Fruit fly (Drosophila melanogaster) whole organism, adult: Measurements from ENCODE around the gene Amnionless.

Experiments used
- CG11617 ChIP-seq: fragments of 200-800 bp; sonication (Bioruptor generic); optimal IDR thresholded peaks from 2 replicates; lab custom pipeline; 2017; ENCODE audit warnings: mild to moderate bottlenecking, missing biosample characterization, missing genetic modification reagents, missing genetic modification characterization
- CG12768 ChIP-seq: fragments of 200-800 bp; sonication (Bioruptor generic); optimal IDR thresholded peaks from 2 replicates; lab custom pipeline; 2017; ENCODE audit warnings: missing biosample characterization, missing genetic modification characterization, mild to moderate bottlenecking, moderate library complexity, missing genetic modification reagents
- CG14711 ChIP-seq: fragments of 200-800 bp; sonication (Bioruptor generic); optimal IDR thresholded peaks from 2 replicates; lab custom pipeline; 2018; ENCODE audit warnings: missing biosample characterization, mild to moderate bottlenecking, missing genetic modification characterization, moderate library complexity
- CG7101 ChIP-seq: fragments of 200-800 bp; sonication (Bioruptor generic); optimal IDR thresholded peaks from 2 replicates; lab custom pipeline; 2018; ENCODE audit warnings: missing biosample characterization, mild to moderate bottlenecking, missing genetic modification characterization, moderate library complexity
- Clk ChIP-seq: fragments of 200-800 bp; sonication (Bioruptor generic); optimal IDR thresholded peaks from 2 replicates; lab custom pipeline; 2017; ENCODE audit warnings: missing biosample characterization, missing genetic modification characterization
- Crg-1 ChIP-seq: fragments of 200-800 bp; sonication (Bioruptor generic); optimal IDR thresholded peaks from 2 replicates; lab custom pipeline; 2016; ENCODE audit warnings: missing biosample characterization, missing genetic modification characterization
- Hr96 ChIP-seq: fragments of 200-800 bp; sonication (Bioruptor generic); optimal IDR thresholded peaks from 2 replicates; lab custom pipeline; 2016; ENCODE audit warnings: missing biosample characterization, missing genetic modification characterization
- cnc ChIP-seq, 2 experiments: fragments of >200 bp; optimal IDR thresholded peaks; 2 replicates each; lab custom pipeline; 2017
- kay ChIP-seq: fragments of 200-800 bp; sonication (Bioruptor generic); peaks from one replicate; lab custom pipeline; 2016; ENCODE audit warnings: missing biosample characterization, missing genetic modification characterization, borderline replicate concordance
- ovo ChIP-seq: fragments of 200-800 bp; sonication (Bioruptor generic); optimal IDR thresholded peaks from 2 replicates; lab custom pipeline; 2016; ENCODE audit warnings: missing biosample characterization, missing genetic modification characterization
- pad ChIP-seq: fragments of 200-800 bp; sonication (Bioruptor generic); optimal IDR thresholded peaks from 3 replicates; lab custom pipeline; 2017; ENCODE audit warnings: missing biosample characterization, missing genetic modification characterization, mild to moderate bottlenecking, moderate library complexity, missing genetic modification reagents
- toe ChIP-seq: fragments of 200-800 bp; sonication (Bioruptor generic); optimal IDR thresholded peaks from 2 replicates; lab custom pipeline; 2016; ENCODE audit warnings: missing biosample characterization, missing genetic modification characterization

dm6 chr2L:244559-244958, 44.4 kb downstream of the Amnionless start:
- TF ChIP-seq ovo (GFP tag; lab: Kevin White, UChicago) (no peak), kay (GFP tag; lab: Kevin White, UChicago) (no peak), Hr96 (no peak), CG12768 (GFP tag; lab: Kevin White, UChicago) (no peak), CG14711 (no peak), CG11617 (GFP tag; lab: Kevin White, UChicago) (no peak), cnc (optimal IDR thresholded peaks at IDR 0.05; lab: Kevin White, UChicago) (no peak), Clk (GFP tag; lab: Kevin White, UChicago) (no peak), pad (GFP tag; lab: Kevin White, UChicago) (no peak), CG7101 (tag; lab: Kevin White, UChicago) (no peak), Crg-1 (GFP tag; lab: Kevin White, UChicago) (no peak), toe (GFP tag; lab: Kevin White, UChicago) (no peak)
